Worm (Caenorhabditis elegans) whole organism, mixed stage, embryonic: ENCODE results near the gene F35E8.10.

ENCODE experiments used
- M03D4.4 ChIP-seq: sonication (generic microtip); optimal IDR thresholded peaks from 2 replicates; lab custom pipeline; 2017; ENCODE audit warnings: mild to moderate bottlenecking, missing genetic modification characterization, missing compliant biosample characterization
- bed-3 ChIP-seq: fragments of 200-800 bp; sonication (Bioruptor generic); optimal IDR thresholded peaks from 3 replicates; lab custom pipeline; 2018; ENCODE audit warnings: mild to moderate bottlenecking, missing genetic modification characterization, moderate library complexity, missing compliant biosample characterization
- blmp-1 ChIP-seq: fragments of 150-350 bp; optimal IDR thresholded peaks from 2 replicates; lab custom pipeline; 2014; ENCODE audit warnings: missing biosample characterization, missing genetic modification characterization
- ceh-39 ChIP-seq: fragments of 150-350 bp; optimal IDR thresholded peaks from 2 replicates; lab custom pipeline; 2014; ENCODE audit warnings: missing biosample characterization, missing genetic modification characterization
- ceh-83 ChIP-seq: fragments of 200-800 bp; sonication (Bioruptor generic); optimal IDR thresholded peaks from 2 replicates; lab custom pipeline; 2018; ENCODE audit warnings: mild to moderate bottlenecking, missing genetic modification characterization, missing compliant biosample characterization
- ces-1 ChIP-seq: fragments of 150-350 bp; optimal IDR thresholded peaks from 2 replicates; lab custom pipeline; 2014; ENCODE audit warnings: missing biosample characterization, missing genetic modification reagents, missing genetic modification characterization
- cnd-1 ChIP-seq: fragments of 200-800 bp; sonication (Bioruptor generic); optimal IDR thresholded peaks from 2 replicates; lab custom pipeline; 2018; ENCODE audit warnings: mild to moderate bottlenecking, missing genetic modification characterization, missing compliant biosample characterization
- drap-1 ChIP-seq: fragments of 200-800 bp; sonication (Bioruptor generic); optimal IDR thresholded peaks from 3 replicates; lab custom pipeline; 2018; ENCODE audit warnings: mild to moderate bottlenecking, missing genetic modification characterization, missing compliant biosample characterization
- elt-1 ChIP-seq: sonication (generic microtip); optimal IDR thresholded peaks from 2 replicates; lab custom pipeline; 2017; ENCODE audit warnings: missing genetic modification characterization, mild to moderate bottlenecking, missing compliant biosample characterization, antibody characterized with exemption, moderate library complexity, borderline replicate concordance; ENCODE audit not compliant: insufficient read depth
- elt-3 ChIP-seq: fragments of 150-350 bp; optimal IDR thresholded peaks from 2 replicates; lab custom pipeline; 2014; ENCODE audit warnings: missing biosample characterization, missing genetic modification characterization
- flh-1 ChIP-seq: fragments of 200-800 bp; sonication (Bioruptor generic); optimal IDR thresholded peaks from 2 replicates; lab custom pipeline; 2018; ENCODE audit warnings: mild to moderate bottlenecking, missing genetic modification characterization, moderate library complexity, missing compliant biosample characterization
- hlh-1 ChIP-seq: fragments of 150-350 bp; optimal IDR thresholded peaks from 2 replicates; lab custom pipeline; 2014; ENCODE audit warnings: missing biosample characterization, missing genetic modification reagents, missing genetic modification characterization
- lin-13 ChIP-seq: fragments of 150-350 bp; optimal IDR thresholded peaks from 2 replicates; lab custom pipeline; 2014; ENCODE audit warnings: missing biosample characterization, missing genetic modification characterization
- lin-32 ChIP-seq: fragments of 200-800 bp; sonication (Bioruptor generic); optimal IDR thresholded peaks from 2 replicates; lab custom pipeline; 2018; ENCODE audit warnings: mild to moderate bottlenecking, missing genetic modification characterization, missing compliant biosample characterization
- lsy-2 ChIP-seq: fragments of 150-350 bp; optimal IDR thresholded peaks from 2 replicates; lab custom pipeline; 2014; ENCODE audit warnings: missing biosample characterization, missing genetic modification characterization
- mab-5 ChIP-seq: fragments of 150-350 bp; optimal IDR thresholded peaks from 2 replicates; lab custom pipeline; 2014; ENCODE audit warnings: missing biosample characterization, missing genetic modification characterization
- mep-1 ChIP-seq: fragments of 150-350 bp; optimal IDR thresholded peaks from 2 replicates; lab custom pipeline; 2017; ENCODE audit warnings: missing biosample characterization, missing genetic modification reagents, missing genetic modification characterization, inconsistent platforms
- mls-2 ChIP-seq: sonication (generic microtip); optimal IDR thresholded peaks from 2 replicates; lab custom pipeline; 2016; ENCODE audit warnings: mild to moderate bottlenecking, missing genetic modification characterization, moderate library complexity, missing compliant biosample characterization
- nhr-12 ChIP-seq: fragments of 150-350 bp; optimal IDR thresholded peaks from 2 replicates; lab custom pipeline; 2014; ENCODE audit warnings: missing biosample characterization, missing genetic modification characterization
- nhr-2 ChIP-seq: fragments of 150-350 bp; optimal IDR thresholded peaks from 2 replicates; lab custom pipeline; 2014; ENCODE audit warnings: missing biosample characterization, missing genetic modification characterization
- nhr-237 ChIP-seq: fragments of 150-350 bp; optimal IDR thresholded peaks from 2 replicates; lab custom pipeline; 2014; ENCODE audit warnings: missing biosample characterization, missing genetic modification characterization
- nhr-28 ChIP-seq: fragments of 150-350 bp; optimal IDR thresholded peaks from 2 replicates; lab custom pipeline; 2014; ENCODE audit warnings: missing biosample characterization, missing genetic modification characterization
- nhr-76 ChIP-seq: sonication (generic microtip); optimal IDR thresholded peaks from 2 replicates; lab custom pipeline; 2017; ENCODE audit warnings: missing biosample characterization, missing genetic modification characterization
- pha-4 ChIP-seq: fragments of 150-350 bp; optimal IDR thresholded peaks from 2 replicates; lab custom pipeline; 2018; ENCODE audit warnings: missing biosample characterization, missing genetic modification reagents, missing genetic modification characterization
- sem-2 ChIP-seq: fragments of 200-800 bp; sonication (Bioruptor generic); optimal IDR thresholded peaks from 2 replicates; lab custom pipeline; 2018; ENCODE audit warnings: mild to moderate bottlenecking, missing genetic modification characterization, missing compliant biosample characterization
- sptf-1 ChIP-seq: sonication (generic microtip); optimal IDR thresholded peaks from 2 replicates; lab custom pipeline; 2017; ENCODE audit warnings: mild to moderate bottlenecking, missing genetic modification characterization, moderate library complexity, missing compliant biosample characterization
- tbx-8 ChIP-seq: fragments of 200-800 bp; sonication (Bioruptor generic); optimal IDR thresholded peaks from 2 replicates; lab custom pipeline; 2018; ENCODE audit warnings: mild to moderate bottlenecking, missing genetic modification characterization, moderate library complexity, missing compliant biosample characterization
- unc-120 ChIP-seq: sonication (generic microtip); optimal IDR thresholded peaks from 2 replicates; lab custom pipeline; 2017; ENCODE audit warnings: missing genetic modification characterization, missing compliant biosample characterization; ENCODE audit not compliant: poor library complexity, severe bottlenecking
- unc-39 ChIP-seq: fragments of 150-350 bp; optimal IDR thresholded peaks from 2 replicates; lab custom pipeline; 2014; ENCODE audit warnings: missing biosample characterization, missing genetic modification characterization
- unc-62 ChIP-seq: fragments of 150-350 bp; optimal IDR thresholded peaks from 2 replicates; lab custom pipeline; 2014; ENCODE audit warnings: missing biosample characterization, missing genetic modification reagents, missing genetic modification characterization
- zip-8 ChIP-seq: fragments of 150-350 bp; optimal IDR thresholded peaks from 2 replicates; lab custom pipeline; 2014; ENCODE audit warnings: missing biosample characterization, missing genetic modification characterization
- ztf-11 ChIP-seq: fragments of 150-350 bp; optimal IDR thresholded peaks from 2 replicates; lab custom pipeline; 2014; ENCODE audit warnings: missing biosample characterization, missing genetic modification characterization

The F35E8.10 gene

DNA sequence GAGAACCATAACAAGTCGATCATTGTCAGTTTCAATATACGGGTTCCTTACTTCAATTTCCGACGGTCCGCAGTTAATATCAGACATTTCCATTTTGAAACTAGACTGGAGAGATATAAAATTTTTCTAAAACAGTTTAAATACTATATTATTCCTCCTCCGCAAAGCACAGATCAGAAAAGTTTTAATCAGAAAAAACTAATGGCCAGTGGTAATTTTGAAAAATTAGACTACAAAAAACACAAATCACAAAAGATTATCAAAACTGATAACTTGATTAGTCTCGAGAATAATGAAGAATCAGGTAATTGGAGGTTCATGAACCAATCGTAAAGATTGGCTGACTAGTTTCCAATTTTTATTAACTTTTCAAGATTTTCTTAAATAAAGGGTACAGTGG, 34.2 kb downstream of the F35E8.10 start, which contains the start of gene T06C12.9:
Gene T06C12.9, minus strand, starts transcription at position 101 of the 400 bp plus-strand sequence.
- no peak for TF ChIP-seq sptf-1 (tag; lab: Kevin White, UChicago)
- no peak for TF ChIP-seq tbx-8
- no peak for TF ChIP-seq drap-1 (GFP tag; lab: Kevin White, UChicago)
- no peak for TF ChIP-seq bed-3 (GFP tag; lab: Kevin White, UChicago)

DNA sequence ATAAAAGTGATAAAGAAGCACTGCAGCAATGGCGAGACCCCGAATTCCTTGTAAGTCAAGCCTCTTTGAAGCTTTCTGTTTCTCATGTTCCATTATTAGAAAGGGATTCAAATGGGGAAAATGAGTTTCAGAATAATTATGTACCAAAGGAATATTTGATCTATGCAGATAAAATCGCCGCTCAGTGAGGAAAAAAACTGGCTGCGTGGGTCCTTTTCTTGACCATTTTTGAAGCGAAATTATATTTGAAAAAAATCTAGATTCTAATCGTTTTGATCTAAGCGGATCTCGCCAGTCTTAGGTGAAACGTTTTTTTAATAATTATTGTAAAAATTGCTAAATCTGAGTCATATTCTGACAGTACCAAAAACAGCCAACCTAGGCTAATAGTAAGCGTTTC, 35.5 kb downstream of the F35E8.10 start, which contains the start of gene oac-42:
Gene oac-42, minus strand, starts transcription at position 101 of the 400 bp plus-strand sequence.
- TF ChIP-seq flh-1 (GFP tag; lab: Kevin White, UChicago) = no peak
- TF ChIP-seq sem-2 = no peak
- no peak for TF ChIP-seq mls-2 (tag; lab: Kevin White, UChicago)
- no peak for TF ChIP-seq zip-8 (tag; lab: Kevin White, UChicago)
- TF ChIP-seq bed-3 (GFP tag; lab: Kevin White, UChicago) = no peak
- no peak for TF ChIP-seq mab-5
- no peak for TF ChIP-seq ztf-11 (tag; lab: Kevin White, UChicago)
- no peak for TF ChIP-seq drap-1 (GFP tag; lab: Kevin White, UChicago)
- TF ChIP-seq cnd-1 (tag; lab: Kevin White, UChicago) = no peak
- TF ChIP-seq sptf-1 (tag; lab: Kevin White, UChicago) = no peak
- TF ChIP-seq nhr-12 (tag; lab: Kevin White, UChicago) = no peak
- TF ChIP-seq M03D4.4 (tag; lab: Kevin White, UChicago) = no peak
- TF ChIP-seq ces-1 (GFP tag; lab: Kevin White, UChicago) = no peak
- no peak for TF ChIP-seq nhr-237
- TF ChIP-seq unc-62 (GFP tag; lab: Kevin White, UChicago) = no peak
- no peak for TF ChIP-seq unc-120 (tag; lab: Kevin White, UChicago)

DNA sequence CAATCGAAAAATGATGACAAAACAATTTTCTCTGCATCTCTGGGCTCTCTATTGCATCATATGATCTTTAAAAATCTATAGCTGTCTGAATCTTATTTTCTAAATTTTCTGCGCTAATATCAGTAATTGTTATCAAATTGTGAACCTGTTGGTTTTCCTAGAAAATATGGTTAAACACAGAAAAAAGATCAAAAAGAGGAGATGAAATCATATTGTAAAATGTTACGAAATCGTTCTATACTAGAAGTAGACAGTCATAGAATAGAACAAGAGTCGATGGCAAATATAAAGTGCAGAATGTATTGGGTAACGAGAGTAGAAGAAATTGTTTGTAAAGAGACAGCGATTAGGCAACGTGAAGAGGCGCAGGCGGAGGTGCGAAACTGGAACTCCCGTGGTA, 39.5 kb downstream of the F35E8.10 start:
- no peak for TF ChIP-seq elt-3 (tag; lab: Kevin White, UChicago)
- TF ChIP-seq cnd-1 (tag; lab: Kevin White, UChicago) = no peak
- TF ChIP-seq nhr-237 = peak; percentile 57
- TF ChIP-seq unc-39 = no peak
- TF ChIP-seq lin-32 = no peak

DNA sequence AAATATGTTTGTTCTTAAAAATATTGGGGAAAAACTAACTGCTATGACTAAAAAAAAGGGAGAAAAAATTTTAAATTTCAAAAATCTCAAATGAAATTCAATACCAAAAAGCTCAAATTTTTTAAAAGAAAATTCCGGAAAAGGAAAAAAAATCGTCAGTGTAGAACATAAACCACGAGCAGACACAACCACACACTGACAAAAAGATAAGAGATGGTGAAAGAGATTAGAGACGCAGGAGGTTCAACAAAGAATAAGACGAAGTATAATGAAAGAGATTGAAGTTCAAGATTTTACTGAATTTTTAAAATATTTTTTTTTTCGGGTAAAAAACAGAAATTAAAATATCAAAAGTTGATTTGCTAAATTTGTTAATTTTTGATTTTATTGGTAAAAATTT, 40.1 kb downstream of the F35E8.10 start:
- TF ChIP-seq unc-62 (GFP tag; lab: Kevin White, UChicago) = no peak
- TF ChIP-seq lin-32 = no peak
- no peak for TF ChIP-seq tbx-8
- no peak for TF ChIP-seq unc-39
- TF ChIP-seq pha-4 (tag; lab: Kevin White, UChicago) = no peak
- TF ChIP-seq mls-2 (tag; lab: Kevin White, UChicago) = no peak
- TF ChIP-seq hlh-1 = no peak
- TF ChIP-seq lin-13 (tag; lab: Kevin White, UChicago) = no peak
- no peak for TF ChIP-seq nhr-2
- TF ChIP-seq ceh-83 (GFP tag; lab: Kevin White, UChicago) = no peak
- no peak for TF ChIP-seq sem-2
- TF ChIP-seq lsy-2 (tag; lab: Kevin White, UChicago) = no peak
- no peak for TF ChIP-seq bed-3 (GFP tag; lab: Kevin White, UChicago)
- no peak for TF ChIP-seq blmp-1 (tag; lab: Kevin White, UChicago)
- no peak for TF ChIP-seq elt-3 (tag; lab: Kevin White, UChicago)
- no peak for TF ChIP-seq zip-8 (tag; lab: Kevin White, UChicago)
- no peak for TF ChIP-seq elt-1 (tag; lab: Kevin White, UChicago)
- no peak for TF ChIP-seq ceh-39 (tag; lab: Kevin White, UChicago)

DNA sequence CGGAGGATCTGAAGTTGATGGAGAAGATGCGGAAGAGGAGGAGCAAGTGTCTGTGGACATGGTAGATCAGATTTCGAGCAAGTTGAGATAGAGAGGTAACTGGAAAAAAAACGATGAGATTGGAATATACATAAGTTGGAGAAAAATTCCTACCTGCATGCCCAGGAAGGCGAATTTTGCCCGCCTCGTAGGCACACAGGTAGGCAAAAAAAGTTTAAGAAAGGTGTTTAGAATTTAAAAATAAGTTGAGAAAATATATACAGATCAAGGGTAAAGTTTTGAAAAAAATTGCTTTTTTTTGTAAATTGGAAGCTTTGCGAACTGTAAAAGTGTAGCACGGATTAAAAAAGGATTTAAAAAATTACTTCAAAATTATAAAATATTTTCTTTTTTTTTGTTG, 40.7 kb downstream of the F35E8.10 start, which contains the start of gene nhr-84:
Gene nhr-84, minus strand, starts transcription at position 101 of the 400 bp plus-strand sequence.
- no peak for TF ChIP-seq mab-5
- TF ChIP-seq elt-3 (tag; lab: Kevin White, UChicago) = no peak
- no peak for TF ChIP-seq M03D4.4 (tag; lab: Kevin White, UChicago)
- no peak for TF ChIP-seq sem-2
- no peak for TF ChIP-seq mep-1
- no peak for TF ChIP-seq nhr-76
- TF ChIP-seq lin-32 = no peak
- TF ChIP-seq ceh-39 (tag; lab: Kevin White, UChicago) = no peak
- no peak for TF ChIP-seq zip-8 (tag; lab: Kevin White, UChicago)
- TF ChIP-seq pha-4 (tag; lab: Kevin White, UChicago) = no peak
- TF ChIP-seq drap-1 (GFP tag; lab: Kevin White, UChicago) = no peak
- TF ChIP-seq bed-3 (GFP tag; lab: Kevin White, UChicago) = no peak
- TF ChIP-seq unc-39 = no peak
- TF ChIP-seq nhr-237 = no peak
- no peak for TF ChIP-seq nhr-28
